Worm (Caenorhabditis elegans) whole organism, midembryonic: ENCODE data around the gene B0410.1.

Experiments
- cog-1 ChIP-seq: sonication (generic microtip); optimal IDR thresholded peaks from 2 replicates; lab custom pipeline; 2016; ENCODE audit warnings: missing genetic modification characterization, missing compliant biosample characterization
- flt-1 ChIP-seq: fragments of 200-800 bp; sonication (Bioruptor generic); IDR thresholded peaks from 2 replicates; pipeline ENCODE4 v1.3.6; 2022; ENCODE audit warnings: missing genetic modification characterization, missing compliant biosample characterization
- klf-2 ChIP-seq: fragments of 200-800 bp; sonication (Bioruptor generic); conservative IDR thresholded peaks from 2 replicates; pipeline ENCODE4 v1.3.6; 2022; ENCODE audit warnings: missing genetic modification reagents, missing genetic modification characterization, missing compliant biosample characterization
- med-1 ChIP-seq: sonication (generic microtip); optimal IDR thresholded peaks from 2 replicates; lab custom pipeline; 2017; ENCODE audit warnings: missing genetic modification characterization, mild to moderate bottlenecking, missing compliant biosample characterization, antibody characterized with exemption, missing genetic modification reagents; ENCODE audit not compliant: insufficient read depth
- tab-1 ChIP-seq: fragments of 200-800 bp; sonication (Bioruptor generic); IDR thresholded peaks from 2 replicates; pipeline ENCODE4 v1.3.6; 2022; ENCODE audit warnings: missing genetic modification characterization, missing compliant biosample characterization
- ztf-23 ChIP-seq: fragments of 200-800 bp; sonication (Bioruptor generic); IDR thresholded peaks from 2 replicates; pipeline ENCODE4 v1.3.6; 2022; ENCODE audit warnings: missing genetic modification reagents, missing genetic modification characterization, missing compliant biosample characterization
- ztf-29 ChIP-seq: fragments of 200-800 bp; sonication (Bioruptor generic); IDR thresholded peaks from 2 replicates; pipeline ENCODE4 v1.3.6; 2022; ENCODE audit warnings: missing genetic modification reagents, missing genetic modification characterization, missing compliant biosample characterization

- TF ChIP-seq ztf-23 (GFP tag; lab: Robert Waterston, UW): no peak
- peak; percentile 67 for TF ChIP-seq flt-1
- no peak for TF ChIP-seq med-1 (GFP tag; lab: Kevin White, UChicago)
- TF ChIP-seq klf-2 (GFP tag; lab: Robert Waterston, UW): no peak
- TF ChIP-seq tab-1 (GFP tag; lab: Robert Waterston, UW): no peak
- TF ChIP-seq ztf-29 (GFP tag; lab: Robert Waterston, UW): no peak
- no peak for TF ChIP-seq cog-1 (tag; lab: Kevin White, UChicago)
These were observed 14.7 kb upstream of the B0410.1 start, which contains the start of gene F53B3.5 for ce11 chrX:2879529-2880265.
